Worm (Caenorhabditis elegans): ENCODE measurements around the gene F01F1.14.

ce11 chrIII:5840277-5840676 lies 42.4 kb downstream of the F01F1.14 start:
- no peak for TF ChIP-seq flt-1 (GFP tag; IDR thresholded peaks at IDR 0.05)
- TF ChIP-seq tab-1 (GFP tag; IDR thresholded peaks at IDR 0.05), result no peak

Data from whole organism, midembryonic.